Fruit fly (Drosophila melanogaster) whole organism, prepupa: ENCODE results near the gene Snx1.
A peak's percentile ranks its signal among the peaks of the same experiment; 100 is the strongest.

Source experiments
- CG10631 ChIP-seq: fragments of 200-800 bp; sonication (Bioruptor generic); optimal IDR thresholded peaks from 2 replicates; lab custom pipeline; 2016; ENCODE audit warnings: missing biosample characterization, missing genetic modification characterization
- CG11294 ChIP-seq: fragments of 200-800 bp; sonication (Bioruptor generic); IDR thresholded peaks from 2 replicates; pipeline ENCODE4 v1.3.6; 2022; ENCODE audit warnings: missing biosample characterization, missing genetic modification characterization
- CG11762 ChIP-seq: fragments of 200-800 bp; sonication (Bioruptor generic); optimal IDR thresholded peaks from 3 replicates; lab custom pipeline; 2016; ENCODE audit warnings: missing biosample characterization, missing genetic modification characterization; ENCODE audit not compliant: insufficient read depth
- CG15336 ChIP-seq: fragments of 200-800 bp; sonication (Bioruptor generic); IDR thresholded peaks from 2 replicates; pipeline ENCODE4 v1.3.6; 2022; ENCODE audit warnings: missing biosample characterization, missing genetic modification characterization
- CG16779 ChIP-seq: fragments of 200-800 bp; sonication (Bioruptor generic); optimal IDR thresholded peaks from 3 replicates; lab custom pipeline; 2017; ENCODE audit warnings: missing biosample characterization, mild to moderate bottlenecking, missing genetic modification characterization
- CG3032 ChIP-seq: fragments of 200-800 bp; optimal IDR thresholded peaks from 2 replicates; lab custom pipeline; 2019; ENCODE audit warnings: missing biosample characterization, mild to moderate bottlenecking, missing genetic modification characterization, moderate library complexity
- CG31627 ChIP-seq: fragments of 200-800 bp; sonication (Bioruptor generic); optimal IDR thresholded peaks from 3 replicates; lab custom pipeline; 2016; ENCODE audit warnings: missing biosample characterization, missing genetic modification characterization
- CG32006 ChIP-seq: fragments of 200-800 bp; sonication (Bioruptor generic); optimal IDR thresholded peaks from 3 replicates; lab custom pipeline; 2017; ENCODE audit warnings: missing biosample characterization, mild to moderate bottlenecking, missing genetic modification characterization
- CG34406 ChIP-seq: fragments of 200-800 bp; sonication (Bioruptor generic); optimal IDR thresholded peaks from 3 replicates; lab custom pipeline; 2016; ENCODE audit warnings: missing biosample characterization, missing genetic modification characterization
- CG3919 ChIP-seq: fragments of 200-800 bp; sonication (Bioruptor generic); optimal IDR thresholded peaks from 3 replicates; lab custom pipeline; 2016; ENCODE audit warnings: missing biosample characterization, missing genetic modification characterization
- CG4318 ChIP-seq: fragments of 200-800 bp; sonication (Bioruptor generic); optimal IDR thresholded peaks from 3 replicates; lab custom pipeline; 2017; ENCODE audit warnings: missing biosample characterization, mild to moderate bottlenecking, missing genetic modification characterization
- CG6163 ChIP-seq: fragments of 200-800 bp; sonication (Bioruptor generic); IDR thresholded peaks from 3 replicates; pipeline ENCODE4 v1.3.6; 2022; ENCODE audit warnings: missing biosample characterization, missing genetic modification characterization
- CG6276 ChIP-seq: fragments of 200-800 bp; sonication (Bioruptor generic); optimal IDR thresholded peaks from 2 replicates; lab custom pipeline; 2017; ENCODE audit warnings: missing biosample characterization, mild to moderate bottlenecking, missing genetic modification characterization
- CG6808 ChIP-seq: fragments of 200-800 bp; sonication (Bioruptor generic); optimal IDR thresholded peaks from 3 replicates; lab custom pipeline; 2017; ENCODE audit warnings: missing biosample characterization, missing genetic modification characterization, mild to moderate bottlenecking, moderate library complexity, missing genetic modification reagents
- CG6854 ChIP-seq: fragments of 200-800 bp; sonication (Bioruptor generic); optimal IDR thresholded peaks from 2 replicates; lab custom pipeline; 2017; ENCODE audit warnings: missing biosample characterization, mild to moderate bottlenecking, missing genetic modification characterization
- CG7368 ChIP-seq: fragments of 200-800 bp; sonication (Bioruptor generic); optimal IDR thresholded peaks from 3 replicates; lab custom pipeline; 2016; ENCODE audit warnings: missing biosample characterization, missing genetic modification characterization
- CG8119 ChIP-seq: fragments of 200-800 bp; sonication (Bioruptor generic); IDR thresholded peaks from 3 replicates; pipeline ENCODE4 v1.3.6; 2022; ENCODE audit warnings: missing biosample characterization, missing genetic modification characterization
- CG8319 ChIP-seq: fragments of 200-800 bp; sonication (Bioruptor generic); optimal IDR thresholded peaks from 3 replicates; lab custom pipeline; 2016; ENCODE audit warnings: missing biosample characterization, missing genetic modification characterization
- CG8632 ChIP-seq: fragments of 200-800 bp; sonication (Bioruptor generic); optimal IDR thresholded peaks from 3 replicates; lab custom pipeline; 2016; ENCODE audit warnings: missing biosample characterization, missing genetic modification characterization
- CG9139 ChIP-seq: fragments of 200-800 bp; sonication (Bioruptor generic); optimal IDR thresholded peaks from 3 replicates; lab custom pipeline; 2017; ENCODE audit warnings: missing biosample characterization, mild to moderate bottlenecking, missing genetic modification characterization
- Eip75B ChIP-seq: fragments of 200-800 bp; sonication (Bioruptor generic); optimal IDR thresholded peaks from 3 replicates; lab custom pipeline; 2016; ENCODE audit warnings: missing biosample characterization, missing genetic modification characterization
- Eip78C ChIP-seq: fragments of 200-800 bp; sonication (Bioruptor generic); peaks from one replicate; lab custom pipeline; 2016; ENCODE audit warnings: missing biosample characterization, missing genetic modification characterization
- Ets21C ChIP-seq: fragments of 200-800 bp; sonication (Bioruptor generic); optimal IDR thresholded peaks from 3 replicates; lab custom pipeline; 2016; ENCODE audit warnings: missing biosample characterization, missing genetic modification characterization
- Ets96B ChIP-seq: fragments of 200-800 bp; optimal IDR thresholded peaks from 2 replicates; lab custom pipeline; 2019; ENCODE audit warnings: missing biosample characterization, mild to moderate bottlenecking, missing genetic modification characterization, moderate library complexity
- Hr39 ChIP-seq: fragments of 200-800 bp; sonication (Bioruptor generic); optimal IDR thresholded peaks from 2 replicates; lab custom pipeline; 2016; ENCODE audit warnings: missing biosample characterization, missing genetic modification characterization
- Hr4 ChIP-seq: fragments of 200-800 bp; sonication (Bioruptor generic); optimal IDR thresholded peaks from 3 replicates; lab custom pipeline; 2016; ENCODE audit warnings: missing biosample characterization, missing genetic modification characterization
- Met ChIP-seq: fragments of 200-800 bp; sonication (Bioruptor generic); optimal IDR thresholded peaks from 3 replicates; lab custom pipeline; 2016; ENCODE audit warnings: missing biosample characterization, missing genetic modification characterization
- Smox ChIP-seq: fragments of 200-800 bp; sonication (Bioruptor generic); optimal IDR thresholded peaks from 3 replicates; lab custom pipeline; 2016; ENCODE audit warnings: missing biosample characterization, missing genetic modification characterization
- Sox102F ChIP-seq: fragments of 200-800 bp; sonication (Bioruptor generic); optimal IDR thresholded peaks from 2 replicates; lab custom pipeline; 2016; ENCODE audit warnings: missing biosample characterization, mild to moderate bottlenecking, missing genetic modification characterization
- Sox15 ChIP-seq: fragments of 200-800 bp; sonication (Bioruptor generic); optimal IDR thresholded peaks from 3 replicates; lab custom pipeline; 2016; ENCODE audit warnings: missing biosample characterization, missing genetic modification characterization
- achi ChIP-seq: fragments of 200-800 bp; sonication (Bioruptor generic); optimal IDR thresholded peaks from 3 replicates; lab custom pipeline; 2016; ENCODE audit warnings: missing biosample characterization, missing genetic modification characterization
- cyc ChIP-seq: fragments of 200-800 bp; sonication (Bioruptor generic); optimal IDR thresholded peaks from 3 replicates; lab custom pipeline; 2016; ENCODE audit warnings: missing biosample characterization, missing genetic modification characterization
- dac ChIP-seq: fragments of 200-800 bp; sonication (Bioruptor generic); optimal IDR thresholded peaks from 2 replicates; lab custom pipeline; 2017; ENCODE audit warnings: missing biosample characterization, mild to moderate bottlenecking, missing genetic modification characterization
- dsx ChIP-seq: fragments of 200-800 bp; optimal IDR thresholded peaks from 3 replicates; lab custom pipeline; 2019; ENCODE audit warnings: missing biosample characterization, mild to moderate bottlenecking, missing genetic modification characterization, moderate library complexity; ENCODE audit not compliant: poor library complexity, severe bottlenecking
- eg ChIP-seq: fragments of 200-800 bp; sonication (Bioruptor generic); IDR thresholded peaks from 3 replicates; pipeline ENCODE4 v1.3.6; 2022; ENCODE audit warnings: missing biosample characterization, missing genetic modification characterization
- esn ChIP-seq: fragments of 200-800 bp; sonication (Bioruptor generic); optimal IDR thresholded peaks from 2 replicates; lab custom pipeline; 2016; ENCODE audit warnings: missing biosample characterization, mild to moderate bottlenecking, missing genetic modification characterization, moderate library complexity
- fd85E ChIP-seq: fragments of 200-800 bp; sonication (Bioruptor generic); optimal IDR thresholded peaks from 3 replicates; lab custom pipeline; 2016; ENCODE audit warnings: missing biosample characterization, missing genetic modification characterization
- lz ChIP-seq: fragments of 200-800 bp; sonication (Bioruptor generic); optimal IDR thresholded peaks from 3 replicates; lab custom pipeline; 2016; ENCODE audit warnings: missing biosample characterization, missing genetic modification characterization
- net ChIP-seq: fragments of 200-800 bp; sonication (Bioruptor generic); optimal IDR thresholded peaks from 3 replicates; lab custom pipeline; 2016; ENCODE audit warnings: missing biosample characterization, missing genetic modification characterization
- pdm3 ChIP-seq: fragments of 200-800 bp; sonication (Bioruptor generic); optimal IDR thresholded peaks from 3 replicates; lab custom pipeline; 2016; ENCODE audit warnings: missing biosample characterization, missing genetic modification characterization
- salr ChIP-seq, 2 experiments: fragments of 200-800 bp; sonication (Bioruptor generic); optimal IDR thresholded peaks; 3 replicates each; lab custom pipeline; 2016 to 2018; ENCODE audit warnings: missing biosample characterization in 2 of 2, missing genetic modification characterization in 2 of 2, mild to moderate bottlenecking in 1 of 2
- ss ChIP-seq, 2 experiments: fragments of 200-800 bp; sonication (Bioruptor generic); optimal IDR thresholded peaks; 2 replicates in 1 of 2; 3 replicates in 1 of 2; lab custom pipeline; 2017 to 2018; ENCODE audit warnings: mild to moderate bottlenecking in 2 of 2, missing biosample characterization in 2 of 2, missing genetic modification characterization in 2 of 2, moderate library complexity in 1 of 2
- svp ChIP-seq: fragments of 200-800 bp; sonication (Bioruptor generic); peaks from one replicate; lab custom pipeline; 2016; ENCODE audit warnings: missing biosample characterization, missing genetic modification characterization
- topi ChIP-seq: fragments of 200-800 bp; sonication (Bioruptor generic); optimal IDR thresholded peaks from 3 replicates; lab custom pipeline; 2016; ENCODE audit warnings: missing biosample characterization, missing genetic modification characterization

The Snx1 gene

dm6 chr2L:3416527-3417304 lies 32.8 kb upstream of the Snx1 start, which contains the start of gene CG31952 (continued):
- TF ChIP-seq CG7368 (GFP tag; lab: Kevin White, UChicago), result peak; percentile 46
- peak; percentile 39 for TF ChIP-seq achi (GFP tag; lab: Kevin White, UChicago)
- peak; percentile 69 for TF ChIP-seq CG15336 (GFP tag; lab: Robert Waterston, UW)
- no peak for TF ChIP-seq CG9139 (GFP tag; lab: Kevin White, UChicago)
- peak; percentile 49 for TF ChIP-seq svp (GFP tag; lab: Kevin White, UChicago)
- no peak for TF ChIP-seq CG10631 (GFP tag; lab: Kevin White, UChicago)
- TF ChIP-seq Eip75B (GFP tag; lab: Kevin White, UChicago), result peak; percentile 48
- TF ChIP-seq CG31627 (GFP tag; lab: Kevin White, UChicago), result no peak
- peak; percentile 26 for TF ChIP-seq Sox15 (GFP tag; lab: Kevin White, UChicago)
- TF ChIP-seq ss (GFP tag; optimal IDR thresholded peaks at IDR 0.05; lab: Kevin White, UChicago), result peak in 1 of 2 experiments; percentile 37
- TF ChIP-seq pdm3, result peak; percentile 11
- TF ChIP-seq CG4318 (GFP tag; lab: Kevin White, UChicago), result no peak
- TF ChIP-seq CG8632 (GFP tag; lab: Kevin White, UChicago), result peak; percentile 38
- TF ChIP-seq CG11762, result no peak
- 0 out of 3 replicates have a peak, but pooled peaks have one; percentile 14 for TF ChIP-seq CG8119 (GFP tag; lab: Robert Waterston, UW)
- peak; percentile 22 for TF ChIP-seq Hr4 (GFP tag; lab: Kevin White, UChicago)
- peak; percentile 60; the same call in 2 of the 3 replicates for TF ChIP-seq CG6163 (GFP tag; lab: Robert Waterston, UW)
- no peak for TF ChIP-seq CG32006 (GFP tag; lab: Kevin White, UChicago)
- no peak for TF ChIP-seq CG8319
- TF ChIP-seq dsx (GFP tag; lab: Kevin White, UChicago), result no peak
- TF ChIP-seq salr (GFP tag; optimal IDR thresholded peaks at IDR 0.05; lab: Kevin White, UChicago), result no peak
- TF ChIP-seq Met (GFP tag; lab: Kevin White, UChicago), result no peak
- TF ChIP-seq CG11294 (GFP tag; lab: Robert Waterston, UW), result no peak
- peak; percentile 42 for TF ChIP-seq CG3919
- no peak for TF ChIP-seq cyc (GFP tag; lab: Kevin White, UChicago)
- 0 out of 3 replicates have a peak, but pooled peaks have one; percentile 23 for TF ChIP-seq eg (GFP tag; lab: Robert Waterston, UW)
- TF ChIP-seq net, result peak; percentile 51
- TF ChIP-seq, all 60 proteins: peak for 26

dm6 chr2L:3417613-3418012 lies 31.9 kb upstream of the Snx1 start:
- TF ChIP-seq lz (GFP tag; lab: Kevin White, UChicago), result no peak
- TF ChIP-seq svp (GFP tag; lab: Kevin White, UChicago), result peak; percentile 4

- TF ChIP-seq CG34406 (GFP tag; lab: Kevin White, UChicago) (no peak), topi (GFP tag; lab: Kevin White, UChicago) (no peak), Sox102F (GFP tag; lab: Kevin White, UChicago) (no peak), CG16779 (tag; lab: Kevin White, UChicago) (no peak), eg (GFP tag; lab: Robert Waterston, UW) (peak; percentile 13; the same call in 1 of the 3 replicates), Hr39 (GFP tag; lab: Kevin White, UChicago) (no peak), dac (GFP tag; lab: Kevin White, UChicago) (no peak), Ets96B (no peak), Eip78C (GFP tag; lab: Kevin White, UChicago) (peak; percentile 50), Sox15 (GFP tag; lab: Kevin White, UChicago) (no peak), CG9139 (GFP tag; lab: Kevin White, UChicago) (no peak), pdm3 (no peak), CG8632 (GFP tag; lab: Kevin White, UChicago) (no peak), lz (GFP tag; lab: Kevin White, UChicago) (no peak), CG31627 (GFP tag; lab: Kevin White, UChicago) (no peak), CG6163 (GFP tag; lab: Robert Waterston, UW) (peak; percentile 6; the same call in 1 of the 3 replicates), salr (GFP tag; optimal IDR thresholded peaks at IDR 0.05; lab: Kevin White, UChicago) (no peak), fd85E (GFP tag; lab: Kevin White, UChicago) (no peak), CG6854 (GFP tag; lab: Kevin White, UChicago) (no peak), CG32006 (GFP tag; lab: Kevin White, UChicago) (no peak), CG6808 (GFP tag; lab: Kevin White, UChicago) (no peak), CG6276 (no peak), CG11762 (no peak), CG3032 (no peak), esn (GFP tag; lab: Kevin White, UChicago) (no peak), dsx (GFP tag; lab: Kevin White, UChicago) (no peak), Smox (GFP tag; lab: Kevin White, UChicago) (no peak), CG7368 (GFP tag; lab: Kevin White, UChicago) (no peak), svp (GFP tag; lab: Kevin White, UChicago) (no peak), CG3919 (peak; percentile 10), CG15336 (GFP tag; lab: Robert Waterston, UW) (0 out of 2 replicates have a peak, but pooled peaks have one; percentile 9), Ets21C (no peak)
Measured at dm6 chr2L:3422753-3423152, 26.7 kb upstream of the Snx1 start.
